Fruit fly (Drosophila melanogaster): ENCODE measurements around the gene cdm.

cdm gene

DNA sequence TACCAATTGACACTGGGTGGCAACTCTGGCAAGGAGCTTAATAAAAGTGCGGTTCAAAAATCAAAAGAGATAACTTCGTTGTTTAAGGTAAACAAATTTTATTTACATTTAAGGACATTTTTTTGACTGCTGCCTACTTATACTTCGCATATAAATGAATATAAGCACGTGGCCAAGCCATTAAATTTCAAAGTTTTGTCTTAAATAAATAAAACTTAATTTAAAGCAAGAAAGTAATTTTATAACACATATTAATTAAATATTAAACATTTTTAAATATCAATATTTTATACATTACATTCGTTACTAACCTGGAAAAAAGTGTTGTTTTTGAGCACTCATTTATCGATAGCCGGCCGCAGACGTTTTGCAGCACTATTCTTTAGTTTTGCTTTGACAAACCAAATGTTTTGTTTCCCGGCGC, 5.4 kb upstream of the cdm start, which contains the start of the genes CG12321 and MED17 (continued):
- TF ChIP-seq CG11456 (GFP tag; IDR thresholded peaks at IDR 0.05) (peak; percentile 92), lilli (GFP tag; optimal IDR thresholded peaks at IDR 0.05) (peak; percentile 84), Ptx1 (GFP tag; IDR thresholded peaks at IDR 0.05) (peak; percentile 93), CG11723 (GFP tag; optimal IDR thresholded peaks at IDR 0.05) (peak; percentile 82), esg (GFP tag; conservative IDR thresholded peaks at IDR 0.05) (peak; percentile 87), CG5245 (GFP tag; optimal IDR thresholded peaks at IDR 0.05) (peak; percentile 74), chn (GFP tag; optimal IDR thresholded peaks at IDR 0.05) (peak; percentile 70), CG13894 (tag; optimal IDR thresholded peaks at IDR 0.05) (no peak), NFAT (GFP tag; IDR thresholded peaks at IDR 0.05) (peak; percentile 94), CG5953 (GFP tag; IDR thresholded peaks at IDR 0.05) (0 out of 2 replicates have a peak, but pooled peaks have one; percentile 46), org-1 (GFP tag; optimal IDR thresholded peaks at IDR 0.05) (peak; percentile 62), cwo (GFP tag; optimal IDR thresholded peaks at IDR 0.05) (peak; percentile 75), Dad (GFP tag; optimal IDR thresholded peaks at IDR 0.05) (no peak), CG13624 (GFP tag; optimal IDR thresholded peaks at IDR 0.05) (peak; percentile 60), phol (tag; optimal IDR thresholded peaks at IDR 0.05) (peak; percentile 94), sisA (GFP tag; IDR thresholded peaks at IDR 0.05) (peak; percentile 90), CG10979 (tag; optimal IDR thresholded peaks at IDR 0.05) (peak; percentile 85), CG2678 (tag; optimal IDR thresholded peaks at IDR 0.05) (peak; percentile 90), Side (GFP tag; optimal IDR thresholded peaks at IDR 0.05) (peak; percentile 4), CG6272 (GFP tag; IDR thresholded peaks at IDR 0.05) (peak; percentile 86), Ets65A (GFP tag) (peak; percentile 98), h (optimal IDR thresholded peaks at IDR 0.05) (no peak), p53 (GFP tag; optimal IDR thresholded peaks at IDR 0.05) (no peak), cad (GFP tag; optimal IDR thresholded peaks at IDR 0.05) (no peak), CG18764 (GFP tag; optimal IDR thresholded peaks at IDR 0.05) (peak; percentile 84), CG18476 (GFP tag; optimal IDR thresholded peaks at IDR 0.05) (peak; percentile 84), ro (GFP tag; IDR thresholded peaks at IDR 0.05) (peak; percentile 67), sc (optimal IDR thresholded peaks at IDR 0.05) (no peak), sc (GFP tag; optimal IDR thresholded peaks at IDR 0.05) (peak; percentile 85), Rx (GFP tag; IDR thresholded peaks at IDR 0.05) (peak; percentile 80), CG12219 (GFP tag; optimal IDR thresholded peaks at IDR 0.05) (peak; percentile 8), sd (tag; optimal IDR thresholded peaks at IDR 0.05) (peak; percentile 71), B-H2 (GFP tag; optimal IDR thresholded peaks at IDR 0.05) (peak; percentile 88), Doc3 (GFP tag; IDR thresholded peaks at IDR 0.05; ENCODE audit: partially characterized antibody) (no peak), CG7357 (GFP tag; IDR thresholded peaks at IDR 0.05) (peak; percentile 68; the same call in 2 of the 3 replicates), her (GFP tag; optimal IDR thresholded peaks at IDR 0.05) (no peak), Lpt (GFP tag; optimal IDR thresholded peaks at IDR 0.05) (no peak), CG34376 (GFP tag; optimal IDR thresholded peaks at IDR 0.05) (peak; percentile 11), CG14014 (GFP tag; IDR thresholded peaks at IDR 0.05) (peak; percentile 87), ara (GFP tag; IDR thresholded peaks at IDR 0.05) (peak; percentile 60), Dp (GFP tag; optimal IDR thresholded peaks at IDR 0.05) (peak; percentile 66), CG12236 (GFP tag; optimal IDR thresholded peaks at IDR 0.05) (no peak), Hand (GFP tag; optimal IDR thresholded peaks at IDR 0.05) (peak; percentile 67), CG3726 (GFP tag; IDR thresholded peaks at IDR 0.05) (peak; percentile 76; the same call in 2 of the 3 replicates), CG9817 (tag; optimal IDR thresholded peaks at IDR 0.05) (peak; percentile 86), fru (optimal IDR thresholded peaks at IDR 0.05) (no peak), CG16863 (GFP tag; optimal IDR thresholded peaks at IDR 0.05) (peak; percentile 66), sug (tag; optimal IDR thresholded peaks at IDR 0.05) (peak; percentile 81), CG7745 (tag; optimal IDR thresholded peaks at IDR 0.05) (no peak), CG14441 (GFP tag; IDR thresholded peaks at IDR 0.05) (peak; percentile 82; the same call in 1 of the 2 replicates), CG7928 (GFP tag; optimal IDR thresholded peaks at IDR 0.05) (peak; percentile 69), lmd (GFP tag; IDR thresholded peaks at IDR 0.05) (peak; percentile 88), kni (GFP tag; optimal IDR thresholded peaks at IDR 0.05) (no peak)
